Fruit fly (Drosophila melanogaster) Kc167 (cell line): ENCODE results near the gene CG12589.

Source experiments
- Myc ChIP-seq: fragments of >200 bp; optimal IDR thresholded peaks from 2 replicates; lab custom pipeline; 2017; ENCODE audit warnings: missing external identifiers
- Sin3A ChIP-seq: fragments of >200 bp; optimal IDR thresholded peaks from 2 replicates; lab custom pipeline; 2018; ENCODE audit warnings: missing external identifiers
- h ChIP-seq: fragments of >200 bp; optimal IDR thresholded peaks from 3 replicates; lab custom pipeline; 2018; ENCODE audit warnings: missing external identifiers
- insv ChIP-seq: fragments of >200 bp; optimal IDR thresholded peaks from 3 replicates; lab custom pipeline; 2018; ENCODE audit warnings: missing external identifiers

DNA sequence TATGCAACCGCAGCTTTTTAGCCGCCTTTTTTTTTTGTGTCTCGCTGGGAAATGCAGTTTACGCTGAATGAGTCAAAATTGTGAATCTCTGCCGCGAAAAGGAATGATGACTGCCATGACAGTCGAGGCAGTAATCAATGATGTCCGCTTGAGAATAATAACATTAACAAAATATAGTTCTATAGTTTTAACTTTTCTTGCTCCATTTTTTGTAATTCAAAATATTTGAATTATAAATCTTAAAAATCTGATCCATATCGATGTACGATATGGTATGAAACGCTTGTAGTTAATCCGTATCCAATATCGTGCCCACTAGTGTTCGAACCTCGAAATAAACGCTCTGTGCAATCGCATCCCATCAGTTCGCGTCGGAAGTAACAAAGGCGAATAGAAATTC, 49.0 kb upstream of the CG12589 start:
- TF ChIP-seq h, result no peak
- TF ChIP-seq Myc, result no peak
- no peak for TF ChIP-seq insv
- no peak for TF ChIP-seq Sin3A (lab: Kevin White, UChicago)
